Fruit fly (Drosophila melanogaster) whole organism, embryonic: ENCODE measurements around the gene NKCC.

Experiments used
- Asciz ChIP-seq: fragments of 200-800 bp; sonication (Bioruptor generic); optimal IDR thresholded peaks from 2 replicates; lab custom pipeline; 2017; ENCODE audit warnings: missing biosample characterization, mild to moderate bottlenecking, missing genetic modification characterization, missing genetic modification reagents
- B-H2 ChIP-seq: fragments of 200-800 bp; sonication (Bioruptor generic); optimal IDR thresholded peaks from 2 replicates; lab custom pipeline; 2018; ENCODE audit warnings: missing biosample characterization, mild to moderate bottlenecking, missing genetic modification characterization
- BtbVII ChIP-seq: fragments of 200-800 bp; sonication (Bioruptor generic); optimal IDR thresholded peaks from 3 replicates; lab custom pipeline; 2017; ENCODE audit warnings: missing biosample characterization, mild to moderate bottlenecking, missing genetic modification characterization
- CG10209 ChIP-seq: fragments of 200-800 bp; sonication (Bioruptor generic); optimal IDR thresholded peaks from 3 replicates; lab custom pipeline; 2017; ENCODE audit warnings: missing biosample characterization, mild to moderate bottlenecking, missing genetic modification characterization, missing genetic modification reagents
- CG11456 ChIP-seq: fragments of 200-800 bp; sonication (Bioruptor generic); IDR thresholded peaks from 3 replicates; pipeline ENCODE4 v1.3.6; 2022; ENCODE audit warnings: missing biosample characterization, missing genetic modification characterization
- CG12236 ChIP-seq: fragments of 200-800 bp; sonication (Bioruptor generic); optimal IDR thresholded peaks from 2 replicates; lab custom pipeline; 2016; ENCODE audit warnings: missing biosample characterization, missing genetic modification characterization
- CG13894 ChIP-seq: fragments of 200-800 bp; sonication (Bioruptor generic); optimal IDR thresholded peaks from 3 replicates; lab custom pipeline; 2018; ENCODE audit warnings: missing biosample characterization, mild to moderate bottlenecking, missing genetic modification characterization, moderate library complexity
- CG14710 ChIP-seq: fragments of 200-800 bp; sonication (Bioruptor generic); optimal IDR thresholded peaks from 3 replicates; lab custom pipeline; 2019; ENCODE audit warnings: missing biosample characterization, mild to moderate bottlenecking, missing genetic modification characterization, moderate library complexity
- CG15073 ChIP-seq: fragments of 200-800 bp; sonication (Bioruptor generic); optimal IDR thresholded peaks from 2 replicates; lab custom pipeline; 2016; ENCODE audit warnings: missing biosample characterization, missing genetic modification characterization
- CG15601 ChIP-seq: fragments of 200-800 bp; sonication (Bioruptor generic); optimal IDR thresholded peaks from 3 replicates; lab custom pipeline; 2019; ENCODE audit warnings: missing biosample characterization, mild to moderate bottlenecking, missing genetic modification characterization, moderate library complexity
- CG1603 ChIP-seq: fragments of 200-800 bp; sonication (Bioruptor generic); optimal IDR thresholded peaks from 2 replicates; lab custom pipeline; 2019; ENCODE audit warnings: missing biosample characterization, mild to moderate bottlenecking, missing genetic modification characterization, moderate library complexity
- CG17186 ChIP-seq: fragments of 200-800 bp; sonication (Bioruptor generic); optimal IDR thresholded peaks from 3 replicates; lab custom pipeline; 2017; ENCODE audit warnings: missing biosample characterization, missing genetic modification reagents, missing genetic modification characterization
- CG17385 ChIP-seq: fragments of 200-800 bp; sonication (Bioruptor generic); optimal IDR thresholded peaks from 3 replicates; lab custom pipeline; 2018; ENCODE audit warnings: missing biosample characterization, mild to moderate bottlenecking, missing genetic modification characterization
- CG18476 ChIP-seq: fragments of 200-800 bp; sonication (Bioruptor generic); optimal IDR thresholded peaks from 2 replicates; lab custom pipeline; 2016; ENCODE audit warnings: missing biosample characterization, mild to moderate bottlenecking, missing genetic modification characterization
- CG2116 ChIP-seq: fragments of 200-800 bp; sonication (Bioruptor generic); optimal IDR thresholded peaks from 3 replicates; lab custom pipeline; 2018; ENCODE audit warnings: missing biosample characterization, mild to moderate bottlenecking, missing genetic modification characterization
- CG3163 ChIP-seq: fragments of 200-800 bp; sonication (Bioruptor generic); optimal IDR thresholded peaks from 3 replicates; lab custom pipeline; 2016; ENCODE audit warnings: missing biosample characterization, missing genetic modification characterization
- CG33213 ChIP-seq: fragments of 200-800 bp; sonication (Bioruptor generic); optimal IDR thresholded peaks from 3 replicates; lab custom pipeline; 2016; ENCODE audit warnings: missing biosample characterization, missing genetic modification characterization
- CG3847 ChIP-seq: fragments of 200-800 bp; sonication (Bioruptor generic); IDR thresholded peaks from 2 replicates; pipeline ENCODE4 v1.3.6; 2022; ENCODE audit warnings: missing biosample characterization, missing genetic modification characterization
- CG4360 ChIP-seq: fragments of 200-800 bp; sonication (Bioruptor generic); IDR thresholded peaks from 2 replicates; pipeline ENCODE4 v1.3.6; 2022; ENCODE audit warnings: missing biosample characterization, missing genetic modification characterization
- CG4424 ChIP-seq: fragments of 200-800 bp; sonication (Bioruptor generic); optimal IDR thresholded peaks from 3 replicates; lab custom pipeline; 2016; ENCODE audit warnings: missing biosample characterization, missing genetic modification characterization
- CG5245 ChIP-seq: fragments of 200-800 bp; sonication (Bioruptor generic); optimal IDR thresholded peaks from 3 replicates; lab custom pipeline; 2016; ENCODE audit warnings: missing biosample characterization, missing genetic modification characterization
- CG6254 ChIP-seq: fragments of 200-800 bp; sonication (Bioruptor generic); optimal IDR thresholded peaks from 3 replicates; lab custom pipeline; 2017; ENCODE audit warnings: mild to moderate bottlenecking, missing biosample characterization, missing genetic modification reagents, missing genetic modification characterization
- CG7372 ChIP-seq: fragments of 200-800 bp; sonication (Bioruptor generic); IDR thresholded peaks from 2 replicates; pipeline ENCODE4 v1.3.6; 2022; ENCODE audit warnings: missing biosample characterization, missing genetic modification characterization
- Dfd ChIP-seq, 2 experiments: fragments of >200 bp; optimal IDR thresholded peaks; 2 replicates each; lab custom pipeline; 2017; ENCODE audit warnings: missing biosample characterization in 2 of 2, missing genetic modification characterization in 2 of 2
- Doc2 ChIP-seq: fragments of 200-800 bp; sonication (Bioruptor generic); IDR thresholded peaks from 2 replicates; pipeline ENCODE4 v1.3.6; 2022; ENCODE audit warnings: missing biosample characterization, missing genetic modification characterization
- GATAe ChIP-seq: fragments of 200-800 bp; sonication (Bioruptor generic); conservative IDR thresholded peaks from 2 replicates; pipeline ENCODE4 v1.3.6; 2022; ENCODE audit warnings: missing biosample characterization, missing genetic modification characterization
- HLH4C ChIP-seq: fragments of 200-800 bp; sonication (Bioruptor generic); IDR thresholded peaks from 3 replicates; pipeline ENCODE4 v1.3.6; 2022; ENCODE audit warnings: missing biosample characterization, missing genetic modification characterization; ENCODE audit not compliant: partially characterized antibody
- HmgZ ChIP-seq: fragments of 200-800 bp; sonication (Bioruptor generic); optimal IDR thresholded peaks from 2 replicates; lab custom pipeline; 2018; ENCODE audit warnings: missing biosample characterization, mild to moderate bottlenecking, missing genetic modification characterization
- Hr51 ChIP-seq, 2 experiments: fragments of 200-800 bp; sonication (Bioruptor generic); optimal IDR thresholded peaks; 2 replicates in 1 of 2; 3 replicates in 1 of 2; lab custom pipeline; 2016 to 2018; ENCODE audit warnings: missing biosample characterization in 2 of 2, missing genetic modification characterization in 2 of 2, mild to moderate bottlenecking in 1 of 2, moderate library complexity in 1 of 2
- Lhr ChIP-seq: fragments of 200-800 bp; sonication (Bioruptor generic); optimal IDR thresholded peaks from 3 replicates; lab custom pipeline; 2017; ENCODE audit warnings: mild to moderate bottlenecking, missing biosample characterization, missing genetic modification reagents, missing genetic modification characterization
- MESR4 ChIP-seq: fragments of 200-800 bp; sonication (Bioruptor generic); optimal IDR thresholded peaks from 2 replicates; lab custom pipeline; 2018; ENCODE audit warnings: missing biosample characterization, mild to moderate bottlenecking, missing genetic modification characterization, moderate library complexity
- NFAT ChIP-seq: fragments of 200-800 bp; sonication (Bioruptor generic); IDR thresholded peaks from 2 replicates; pipeline ENCODE4 v1.3.6; 2022; ENCODE audit warnings: missing biosample characterization, missing genetic modification characterization
- Sry-β ChIP-seq: fragments of 200-800 bp; sonication (Bioruptor generic); optimal IDR thresholded peaks from 2 replicates; lab custom pipeline; 2018; ENCODE audit warnings: missing biosample characterization, mild to moderate bottlenecking, missing genetic modification characterization, moderate library complexity
- Sry-δ ChIP-seq: fragments of 200-800 bp; sonication (Bioruptor generic); optimal IDR thresholded peaks from 2 replicates; lab custom pipeline; 2016; ENCODE audit warnings: missing biosample characterization, missing genetic modification characterization
- Taf1 ChIP-seq: fragments of 200-800 bp; sonication (Bioruptor generic); IDR thresholded peaks from 2 replicates; pipeline ENCODE4 v1.3.6; 2022; ENCODE audit warnings: missing biosample characterization, missing genetic modification characterization
- Trl ChIP-seq, 3 experiments: fragments of >200 bp in 2 of 3; fragments of 200-800 bp in 1 of 3; sonication (Bioruptor generic) in 1 of 3; optimal IDR thresholded peaks; 2 replicates in 1 of 3; 3 replicates in 2 of 3; lab custom pipeline; 2016 to 2017; ENCODE audit warnings: missing biosample characterization in 1 of 3, missing genetic modification characterization in 1 of 3
- aop ChIP-seq: fragments of 200-800 bp; sonication (Bioruptor generic); IDR thresholded peaks from 2 replicates; pipeline ENCODE4 v1.3.6; 2022; ENCODE audit warnings: missing biosample characterization, missing genetic modification characterization
- dmrt99B ChIP-seq: fragments of 200-800 bp; sonication (Bioruptor generic); optimal IDR thresholded peaks from 2 replicates; lab custom pipeline; 2018; ENCODE audit warnings: missing biosample characterization, mild to moderate bottlenecking, missing genetic modification characterization, moderate library complexity
- emc ChIP-seq: fragments of 200-800 bp; sonication (Bioruptor generic); optimal IDR thresholded peaks from 2 replicates; lab custom pipeline; 2016; ENCODE audit warnings: missing biosample characterization, missing genetic modification characterization
- fd96Cb ChIP-seq: fragments of 200-800 bp; sonication (Bioruptor generic); optimal IDR thresholded peaks from 2 replicates; lab custom pipeline; 2018; ENCODE audit warnings: missing biosample characterization, mild to moderate bottlenecking, missing genetic modification characterization, moderate library complexity
- gcm2 ChIP-seq: fragments of 200-800 bp; sonication (Bioruptor generic); optimal IDR thresholded peaks from 2 replicates; lab custom pipeline; 2016; ENCODE audit warnings: missing biosample characterization, missing genetic modification characterization
- gfzf ChIP-seq: fragments of 200-800 bp; sonication (Bioruptor generic); optimal IDR thresholded peaks from 2 replicates; lab custom pipeline; 2016; ENCODE audit warnings: missing biosample characterization, mild to moderate bottlenecking, missing genetic modification characterization, moderate library complexity
- grn ChIP-seq: fragments of 200-800 bp; sonication (Bioruptor generic); optimal IDR thresholded peaks from 3 replicates; lab custom pipeline; 2017; ENCODE audit warnings: missing biosample characterization, missing genetic modification characterization
- her ChIP-seq: fragments of 200-800 bp; sonication (Bioruptor generic); optimal IDR thresholded peaks from 2 replicates; lab custom pipeline; 2016; ENCODE audit warnings: missing biosample characterization, missing genetic modification characterization
- pzg ChIP-seq: fragments of 200-800 bp; sonication (Bioruptor generic); optimal IDR thresholded peaks from 3 replicates; lab custom pipeline; 2018; ENCODE audit warnings: missing biosample characterization, mild to moderate bottlenecking, missing genetic modification characterization, moderate library complexity
- repo ChIP-seq: fragments of 200-800 bp; sonication (Bioruptor generic); optimal IDR thresholded peaks from 2 replicates; lab custom pipeline; 2016; ENCODE audit warnings: missing biosample characterization, missing genetic modification characterization
- run ChIP-seq: fragments of 200-800 bp; sonication (Bioruptor generic); optimal IDR thresholded peaks from 3 replicates; lab custom pipeline; 2018; ENCODE audit warnings: missing biosample characterization, mild to moderate bottlenecking, missing genetic modification characterization
- sr ChIP-seq: fragments of 200-800 bp; sonication (Bioruptor generic); IDR thresholded peaks from 3 replicates; pipeline ENCODE4 v1.3.6; 2022; ENCODE audit warnings: missing biosample characterization, missing genetic modification characterization
- tgo ChIP-seq: fragments of 200-800 bp; sonication (Bioruptor generic); IDR thresholded peaks from 3 replicates; pipeline ENCODE4 v1.3.6; 2022; ENCODE audit warnings: missing biosample characterization, missing genetic modification characterization
- twi ChIP-seq: fragments of 200-800 bp; optimal IDR thresholded peaks from 2 replicates; lab custom pipeline; 2019; ENCODE audit warnings: missing biosample characterization, mild to moderate bottlenecking, missing genetic modification characterization, moderate library complexity
- vfl ChIP-seq: fragments of 200-800 bp; sonication (Bioruptor generic); optimal IDR thresholded peaks from 2 replicates; lab custom pipeline; 2016; ENCODE audit warnings: missing biosample characterization, missing genetic modification characterization

Gene NKCC

DNA sequence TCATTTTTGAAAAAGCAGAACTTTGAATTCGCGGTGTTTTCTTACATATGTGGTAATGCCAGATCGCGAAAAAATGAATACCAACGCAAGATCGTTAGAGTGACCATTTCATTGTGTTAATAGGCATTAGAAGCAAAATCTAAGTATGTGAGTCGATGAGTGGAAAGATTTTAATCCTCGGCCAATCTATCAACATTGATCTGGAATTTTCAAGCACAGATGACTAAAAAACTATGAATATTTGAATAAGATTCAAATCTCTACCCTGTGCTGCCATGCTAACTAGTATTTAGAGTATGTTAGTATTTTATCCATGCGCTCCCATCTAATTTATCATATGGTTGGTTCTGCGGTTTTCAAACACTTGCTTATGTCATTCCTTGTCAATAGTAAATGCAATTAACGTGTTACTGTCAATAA lies 14.1 kb upstream of the NKCC start (continued):
- TF ChIP-seq MESR4 (GFP tag; lab: Kevin White, UChicago) (no peak), CG17385 (GFP tag; lab: Kevin White, UChicago) (no peak), Hr51 (GFP tag; optimal IDR thresholded peaks at IDR 0.05; lab: Kevin White, UChicago) (no peak), her (GFP tag; lab: Kevin White, UChicago) (no peak), CG11456 (no peak), vfl (GFP tag; lab: Kevin White, UChicago) (no peak), CG17186 (peak; percentile 71), CG15601 (tag; lab: Kevin White, UChicago) (no peak), CG12236 (no peak), grn (GFP tag; lab: Kevin White, UChicago) (peak; percentile 34), HLH4C (GFP tag; lab: Robert Waterston, UW) (no peak), CG15073 (GFP tag; lab: Kevin White, UChicago) (no peak), Lhr (GFP tag; lab: Kevin White, UChicago) (peak; percentile 81), CG4424 (GFP tag; lab: Kevin White, UChicago) (no peak), repo (no peak), CG6254 (no peak), Trl (optimal IDR thresholded peaks at IDR 0.05; lab: Kevin White, UChicago) (no peak), Trl (GFP tag; optimal IDR thresholded peaks at IDR 0.05; lab: Kevin White, UChicago) (no peak), GATAe (no peak), aop (no peak), CG2116 (GFP tag; lab: Kevin White, UChicago) (peak; percentile 45), CG1603 (tag; lab: Kevin White, UChicago) (peak; percentile 27), CG14710 (tag; lab: Kevin White, UChicago) (peak; percentile 42), tgo (GFP tag; lab: Robert Waterston, UW) (no peak), NFAT (GFP tag; lab: Robert Waterston, UW) (no peak), emc (GFP tag; lab: Kevin White, UChicago) (no peak), CG33213 (GFP tag; lab: Kevin White, UChicago) (peak; percentile 7), CG3163 (GFP tag; lab: Kevin White, UChicago) (no peak), CG4360 (GFP tag; lab: Robert Waterston, UW) (no peak), pzg (GFP tag; lab: Kevin White, UChicago) (peak; percentile 41), twi (no peak), CG7372 (GFP tag; lab: Robert Waterston, UW) (no peak), CG5245 (no peak), sr (GFP tag; lab: Robert Waterston, UW) (no peak), CG3847 (GFP tag; lab: Robert Waterston, UW) (peak; percentile 53), Asciz (GFP tag; lab: Kevin White, UChicago) (no peak), gcm2 (GFP tag; lab: Kevin White, UChicago) (no peak), CG10209 (GFP tag; lab: Kevin White, UChicago) (no peak), Sry-δ (GFP tag; lab: Kevin White, UChicago) (peak; percentile 34), CG13894 (tag; lab: Kevin White, UChicago) (no peak), Dfd (GFP tag; optimal IDR thresholded peaks at IDR 0.05; lab: Kevin White, UChicago) (no peak), fd96Cb (tag; lab: Kevin White, UChicago) (no peak), Taf1 (GFP tag; lab: Robert Waterston, UW) (no peak), HmgZ (no peak), dmrt99B (tag; lab: Kevin White, UChicago) (no peak), BtbVII (GFP tag; lab: Kevin White, UChicago) (no peak), run (no peak), Doc2 (GFP tag; lab: Robert Waterston, UW) (no peak), B-H2 (GFP tag; lab: Kevin White, UChicago) (no peak), gfzf (GFP tag; lab: Kevin White, UChicago) (peak; percentile 85), CG18476 (GFP tag; lab: Kevin White, UChicago) (no peak), Sry-β (GFP tag; lab: Kevin White, UChicago) (no peak)
